Worm (Caenorhabditis elegans) whole organism, midembryonic: ENCODE measurements around the gene cyc-2.2.

Source experiments
- med-1 ChIP-seq: sonication (generic microtip); optimal IDR thresholded peaks from 2 replicates; lab custom pipeline; 2017; ENCODE audit warnings: missing genetic modification characterization, mild to moderate bottlenecking, missing compliant biosample characterization, antibody characterized with exemption, missing genetic modification reagents; ENCODE audit not compliant: insufficient read depth
- tab-1 ChIP-seq: fragments of 200-800 bp; sonication (Bioruptor generic); IDR thresholded peaks from 2 replicates; pipeline ENCODE4 v1.3.6; 2022; ENCODE audit warnings: missing genetic modification characterization, missing compliant biosample characterization
- ztf-29 ChIP-seq: fragments of 200-800 bp; sonication (Bioruptor generic); IDR thresholded peaks from 2 replicates; pipeline ENCODE4 v1.3.6; 2022; ENCODE audit warnings: missing genetic modification reagents, missing genetic modification characterization, missing compliant biosample characterization

DNA sequence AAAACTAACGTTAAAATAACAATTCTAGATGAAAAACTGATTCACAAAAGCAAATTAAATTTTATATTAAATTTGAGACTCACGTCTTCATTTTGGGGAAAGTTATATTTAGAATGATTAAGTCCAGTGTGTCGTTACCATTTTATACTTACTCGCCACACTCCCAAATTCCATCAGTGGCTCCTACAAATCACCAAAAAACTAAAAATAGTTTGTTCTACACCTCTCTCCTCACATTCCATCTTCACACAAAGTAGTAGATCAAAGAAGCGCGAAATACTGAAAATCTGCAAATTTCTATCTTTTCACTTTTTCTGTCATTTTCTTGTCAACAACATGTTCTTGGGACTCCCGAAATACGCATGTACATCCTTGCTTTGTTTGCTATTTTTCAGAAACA, 3.2 kb downstream of the cyc-2.2 start, which contains the start of gene ZC116.5:
- no peak for TF ChIP-seq tab-1 (GFP tag; lab: Robert Waterston, UW)
- no peak for TF ChIP-seq med-1
- no peak for TF ChIP-seq ztf-29
